Worm (Caenorhabditis elegans): ENCODE measurements around the gene F19B10.2.

- TF ChIP-seq snpc-4 (GFP tag; optimal IDR thresholded peaks at IDR 0.05), result no peak
- no peak for TF ChIP-seq snpc-4 (tag; optimal IDR thresholded peaks at IDR 0.05)
- no peak for TF ChIP-seq ama-1 (optimal IDR thresholded peaks at IDR 0.05)
- no peak for TF ChIP-seq ama-1 (GFP tag; optimal IDR thresholded peaks at IDR 0.05)
- no peak for TF ChIP-seq ztf-25 (GFP tag; IDR thresholded peaks at IDR 0.05)
- TF ChIP-seq T26A5.8 (tag; optimal IDR thresholded peaks at IDR 0.05), result no peak
- TF ChIP-seq ceh-27 (GFP tag; optimal IDR thresholded peaks at IDR 0.05), result no peak
- TF ChIP-seq nfya-1 (tag; optimal IDR thresholded peaks at IDR 0.05; ENCODE audit: borderline replicate concordance, insufficient read depth), result no peak
- TF ChIP-seq hsf-1 (GFP tag; IDR thresholded peaks at IDR 0.05), result no peak
- no peak for TF ChIP-seq T07F8.4 (tag; optimal IDR thresholded peaks at IDR 0.05)
- TF ChIP-seq hrde-1 (tag; optimal IDR thresholded peaks at IDR 0.05; ENCODE audit: borderline replicate concordance), result no peak
Observed at ce11 chrII:3688333-3688732, 13.1 kb downstream of the F19B10.2 start, which contains the start of gene ifas-1.
